Worm (Caenorhabditis elegans) whole organism, L4 larva: ENCODE results near the gene rsp-7.
A peak's percentile ranks its signal among the peaks of the same experiment; 100 is the strongest.

Experiments
- D1046.2 ChIP-seq: fragments of 200-800 bp; sonication (Bioruptor generic); IDR thresholded peaks from 2 replicates; pipeline ENCODE4 v1.3.6; 2022; ENCODE audit warnings: missing genetic modification characterization, missing compliant biosample characterization
- F37D6.2 ChIP-seq: sonication (generic microtip); optimal IDR thresholded peaks from 2 replicates; lab custom pipeline; 2016; ENCODE audit warnings: mild to moderate bottlenecking, missing genetic modification characterization, missing compliant biosample characterization
- F49E8.2 ChIP-seq: sonication (generic microtip); optimal IDR thresholded peaks from 2 replicates; lab custom pipeline; 2016; ENCODE audit warnings: missing compliant biosample characterization, mild to moderate bottlenecking, missing genetic modification characterization, borderline replicate concordance
- R02D3.7 ChIP-seq: fragments of 150-350 bp; sonication (generic microtip); optimal IDR thresholded peaks from 3 replicates; lab custom pipeline; 2014; ENCODE audit warnings: missing biosample characterization, missing genetic modification characterization
- Y105C5A.15 ChIP-seq: fragments of 200-800 bp; sonication (Bioruptor generic); IDR thresholded peaks from 2 replicates; pipeline ENCODE4 v1.3.6; 2022; ENCODE audit warnings: missing genetic modification characterization, missing compliant biosample characterization
- Y48G9A.11 ChIP-seq: fragments of 200-800 bp; sonication (Bioruptor generic); IDR thresholded peaks from 2 replicates; pipeline ENCODE4 v1.3.6; 2022; ENCODE audit warnings: missing genetic modification reagents, missing genetic modification characterization, missing compliant biosample characterization
- ZK337.2 ChIP-seq: fragments of 200-800 bp; sonication (Bioruptor generic); IDR thresholded peaks from 2 replicates; pipeline ENCODE4 v1.3.6; 2022; ENCODE audit warnings: missing genetic modification reagents, missing genetic modification characterization, missing compliant biosample characterization
- ZK546.5 ChIP-seq, 2 experiments: sonication (generic microtip); optimal IDR thresholded peaks; 2 replicates each; lab custom pipeline; 2017; ENCODE audit warnings: missing biosample characterization in 2 of 2, missing genetic modification characterization in 2 of 2
- aha-1 ChIP-seq: fragments of 150-350 bp; peaks from one replicate; lab custom pipeline; 2014; ENCODE audit warnings: missing biosample characterization, missing genetic modification characterization
- attf-4 ChIP-seq: sonication (generic microtip); optimal IDR thresholded peaks from 3 replicates; lab custom pipeline; 2017; ENCODE audit warnings: missing biosample characterization, missing genetic modification characterization
- ceh-20 ChIP-seq: fragments of 200-800 bp; sonication (Bioruptor generic); IDR thresholded peaks from 2 replicates; pipeline ENCODE4 v1.3.6; 2022; ENCODE audit warnings: missing genetic modification reagents, missing genetic modification characterization, missing compliant biosample characterization
- ceh-32 ChIP-seq: sonication (generic microtip); optimal IDR thresholded peaks from 2 replicates; lab custom pipeline; 2016; ENCODE audit warnings: mild to moderate bottlenecking, missing genetic modification characterization, missing compliant biosample characterization; ENCODE audit not compliant: poor library complexity
- ceh-44 ChIP-seq: fragments of 200-800 bp; sonication (Bioruptor generic); IDR thresholded peaks from 2 replicates; pipeline ENCODE4 v1.3.6; 2022; ENCODE audit warnings: missing genetic modification reagents, missing genetic modification characterization, missing compliant biosample characterization
- ceh-82 ChIP-seq: sonication (generic microtip); optimal IDR thresholded peaks from 2 replicates; lab custom pipeline; 2017; ENCODE audit warnings: missing biosample characterization, missing genetic modification characterization
- ces-1 ChIP-seq: fragments of 150-350 bp; sonication (generic microtip); optimal IDR thresholded peaks from 4 replicates; lab custom pipeline; 2014; ENCODE audit warnings: missing biosample characterization, missing genetic modification reagents, missing genetic modification characterization
- daf-16 ChIP-seq, 3 experiments: sonication (generic microtip); optimal IDR thresholded peaks; 2 replicates each; lab custom pipeline; 2016 to 2017; ENCODE audit warnings: missing genetic modification characterization in 3 of 3, missing genetic modification reagents in 3 of 3, mild to moderate bottlenecking in 2 of 3, missing compliant biosample characterization in 2 of 3, missing biosample characterization in 1 of 3, moderate library complexity in 1 of 3
- daf-19 ChIP-seq: fragments of 200-800 bp; sonication (Bioruptor generic); conservative IDR thresholded peaks from 2 replicates; pipeline ENCODE4 v1.3.6; 2022; ENCODE audit warnings: missing genetic modification characterization, missing compliant biosample characterization
- dmd-6 ChIP-seq: fragments of 200-800 bp; sonication (Bioruptor generic); IDR thresholded peaks from 2 replicates; pipeline ENCODE4 v1.3.6; 2022; ENCODE audit warnings: missing genetic modification reagents, missing genetic modification characterization, missing compliant biosample characterization
- dmd-8 ChIP-seq: fragments of 200-800 bp; sonication (Bioruptor generic); IDR thresholded peaks from 2 replicates; pipeline ENCODE4 v1.3.6; 2022; ENCODE audit warnings: missing genetic modification characterization, missing compliant biosample characterization
- duxl-1 ChIP-seq: sonication (generic microtip); optimal IDR thresholded peaks from 2 replicates; lab custom pipeline; 2016; ENCODE audit warnings: mild to moderate bottlenecking, missing genetic modification characterization, moderate library complexity, missing compliant biosample characterization; ENCODE audit not compliant: poor library complexity
- egl-27 ChIP-seq: sonication (generic microtip); optimal IDR thresholded peaks from 3 replicates; lab custom pipeline; 2017; ENCODE audit warnings: missing biosample characterization, missing genetic modification reagents, missing genetic modification characterization
- fkh-10 ChIP-seq: fragments of 150-350 bp; optimal IDR thresholded peaks from 2 replicates; lab custom pipeline; 2014; ENCODE audit warnings: missing biosample characterization, missing genetic modification reagents, missing genetic modification characterization
- fos-1 ChIP-seq: fragments of 150-350 bp; optimal IDR thresholded peaks from 2 replicates; lab custom pipeline; 2014; ENCODE audit warnings: missing biosample characterization, missing genetic modification characterization
- hlh-11 ChIP-seq: fragments of 200-800 bp; sonication (Bioruptor generic); optimal IDR thresholded peaks from 2 replicates; lab custom pipeline; 2018; ENCODE audit warnings: mild to moderate bottlenecking, missing genetic modification characterization, missing compliant biosample characterization
- jun-1 ChIP-seq: fragments of 150-350 bp; optimal IDR thresholded peaks from 2 replicates; lab custom pipeline; 2014; ENCODE audit warnings: missing biosample characterization, missing genetic modification reagents, missing genetic modification characterization
- lin-13 ChIP-seq: fragments of 150-350 bp; optimal IDR thresholded peaks from 2 replicates; lab custom pipeline; 2014; ENCODE audit warnings: missing biosample characterization, missing genetic modification reagents, missing genetic modification characterization
- lin-29 ChIP-seq: fragments of 200-800 bp; sonication (Bioruptor generic); IDR thresholded peaks from 2 replicates; pipeline ENCODE4 v1.3.6; 2022; ENCODE audit warnings: missing genetic modification reagents, missing genetic modification characterization, missing compliant biosample characterization
- lsy-2 ChIP-seq, 2 experiments: fragments of 150-350 bp in 1 of 2; sonication (generic microtip) in 1 of 2; optimal IDR thresholded peaks; 2 replicates each; lab custom pipeline; 2014 to 2017; ENCODE audit warnings: missing biosample characterization in 2 of 2, missing genetic modification characterization in 2 of 2
- mdl-1 ChIP-seq, 2 experiments: fragments of 150-350 bp in 1 of 2; sonication (generic microtip) in 1 of 2; optimal IDR thresholded peaks; 2 replicates each; lab custom pipeline; 2014 to 2017; ENCODE audit warnings: missing biosample characterization in 2 of 2, missing genetic modification characterization in 2 of 2
- mdt-29 ChIP-seq: fragments of 200-800 bp; sonication (Bioruptor generic); IDR thresholded peaks from 2 replicates; pipeline ENCODE4 v1.3.6; 2022; ENCODE audit warnings: missing genetic modification reagents, missing genetic modification characterization, missing compliant biosample characterization
- nhr-10 ChIP-seq: fragments of 150-350 bp; optimal IDR thresholded peaks from 2 replicates; lab custom pipeline; 2014; ENCODE audit warnings: missing biosample characterization, missing genetic modification characterization
- nhr-25 ChIP-seq: sonication (generic microtip); optimal IDR thresholded peaks from 2 replicates; lab custom pipeline; 2017; ENCODE audit warnings: missing genetic modification characterization, mild to moderate bottlenecking, missing compliant biosample characterization, antibody characterized with exemption, moderate library complexity, borderline replicate concordance; ENCODE audit not compliant: insufficient read depth
- nhr-48 ChIP-seq: sonication (generic microtip); optimal IDR thresholded peaks from 2 replicates; lab custom pipeline; 2016; ENCODE audit warnings: mild to moderate bottlenecking, missing genetic modification characterization, missing compliant biosample characterization
- nhr-77 ChIP-seq: fragments of 150-350 bp; optimal IDR thresholded peaks from 2 replicates; lab custom pipeline; 2014; ENCODE audit warnings: missing biosample characterization, missing genetic modification characterization
- php-3 ChIP-seq: fragments of 200-800 bp; sonication (Bioruptor generic); IDR thresholded peaks from 2 replicates; pipeline ENCODE4 v1.3.6; 2022; ENCODE audit warnings: missing genetic modification reagents, missing genetic modification characterization, missing compliant biosample characterization
- pqm-1 ChIP-seq: sonication (generic microtip); optimal IDR thresholded peaks from 2 replicates; lab custom pipeline; 2017; ENCODE audit warnings: missing biosample characterization, missing genetic modification characterization
- rbr-2 ChIP-seq: sonication (generic microtip); optimal IDR thresholded peaks from 2 replicates; lab custom pipeline; 2016; ENCODE audit warnings: missing genotype, missing genetic modification characterization, missing compliant biosample characterization
- snpc-1.2 ChIP-seq: fragments of 200-800 bp; sonication (Bioruptor generic); IDR thresholded peaks from 2 replicates; pipeline ENCODE4 v1.3.6; 2022; ENCODE audit warnings: missing genetic modification reagents, missing genetic modification characterization, missing compliant biosample characterization
- unc-130 ChIP-seq: sonication (generic microtip); optimal IDR thresholded peaks from 2 replicates; lab custom pipeline; 2016; ENCODE audit warnings: missing genetic modification reagents, missing genetic modification characterization, missing compliant biosample characterization
- unc-62 ChIP-seq, 3 experiments: fragments of 150-350 bp in 1 of 3; sonication (generic microtip); optimal IDR thresholded peaks in 2 of 3; peaks in 1 of 3; 1 replicate in 1 of 3; 2 replicates in 2 of 3; lab custom pipeline; 2014 to 2017; ENCODE audit warnings: missing biosample characterization in 3 of 3, missing genetic modification characterization in 3 of 3, missing genetic modification reagents in 3 of 3, missing genotype in 1 of 3
- vab-7 ChIP-seq: fragments of 200-800 bp; sonication (Bioruptor generic); IDR thresholded peaks from 2 replicates; pipeline ENCODE4 v1.3.6; 2022; ENCODE audit warnings: missing genetic modification reagents, missing genetic modification characterization, missing compliant biosample characterization
- zip-2 ChIP-seq: fragments of 150-350 bp; optimal IDR thresholded peaks from 2 replicates; lab custom pipeline; 2014; ENCODE audit warnings: missing biosample characterization, missing genetic modification characterization
- ztf-7 ChIP-seq: fragments of 150-350 bp; optimal IDR thresholded peaks from 2 replicates; lab custom pipeline; 2014; ENCODE audit warnings: missing biosample characterization, missing genetic modification characterization

rsp-7 gene

DNA sequence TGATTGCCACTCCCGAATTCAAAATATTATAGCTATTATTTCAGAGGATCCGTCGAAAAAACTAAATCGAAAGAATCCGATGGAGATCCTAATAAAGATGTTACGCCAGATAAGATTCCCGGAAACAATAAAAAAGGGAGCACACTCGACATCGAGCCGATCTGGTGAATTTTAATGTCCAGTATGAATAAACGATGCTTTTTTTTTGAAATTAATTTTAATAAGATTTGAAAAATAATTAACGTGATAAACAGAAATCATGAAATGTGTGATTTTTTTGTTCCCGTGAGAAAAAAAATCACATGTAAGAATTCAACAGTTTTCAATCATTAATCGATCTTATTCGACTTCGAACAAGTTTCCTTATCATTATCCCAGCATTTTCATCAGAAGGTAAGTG is 19.9 kb upstream of the rsp-7 start, which contains the start of gene M28.9:
Gene M28.9, plus strand, starts transcription at position 301 of the 400 bp plus-strand sequence.
- TF ChIP-seq php-3 (GFP tag; lab: Robert Waterston, UW) (no peak), unc-62 (GFP tag; optimal IDR thresholded peaks at IDR 0.05 in 1 of 2; lab: Kevin White, UChicago) (peak in 1 of 2 experiments; percentile 40), unc-62 (tag; optimal IDR thresholded peaks at IDR 0.05; lab: Kevin White, UChicago) (no peak)

DNA sequence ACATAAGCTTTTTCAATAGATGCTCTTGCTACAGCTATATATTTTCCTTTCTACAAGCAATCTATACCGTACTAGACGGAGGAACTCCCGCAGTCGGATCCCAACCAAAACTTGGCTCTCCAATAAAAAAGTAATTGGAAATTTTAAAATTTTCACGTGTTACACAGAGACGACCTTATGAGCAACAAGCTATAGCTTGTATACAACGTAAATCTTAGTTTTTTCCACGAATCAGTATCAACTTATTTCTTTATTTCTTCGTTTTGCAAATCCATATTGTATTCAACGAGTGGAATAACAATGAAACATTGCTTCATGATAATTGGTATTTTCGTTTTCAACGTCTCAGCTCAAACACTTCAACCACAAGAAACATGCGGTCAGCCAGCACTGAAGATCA is 15.6 kb upstream of the rsp-7 start, which contains the start of gene M28.4:
Gene M28.4, plus strand, starts transcription at position 301 of the 400 bp plus-strand sequence.
- TF ChIP-seq lin-29 (GFP tag; lab: Robert Waterston, UW) (no peak), pqm-1 (no peak), ceh-32 (tag; lab: Kevin White, UChicago) (no peak), duxl-1 (tag; lab: Kevin White, UChicago) (no peak), D1046.2 (no peak), rbr-2 (tag; lab: Kevin White, UChicago) (no peak), ztf-7 (tag; lab: Kevin White, UChicago) (no peak), zip-2 (tag; lab: Kevin White, UChicago) (no peak), lsy-2 (tag; optimal IDR thresholded peaks at IDR 0.05; lab: Kevin White, UChicago) (no peak), jun-1 (tag; lab: Kevin White, UChicago) (no peak), egl-27 (tag; lab: Kevin White, UChicago) (no peak), daf-16 (GFP tag; optimal IDR thresholded peaks at IDR 0.05; lab: Kevin White, UChicago) (no peak), daf-16 (tag; optimal IDR thresholded peaks at IDR 0.05; lab: Kevin White, UChicago) (no peak), dmd-6 (GFP tag; lab: Robert Waterston, UW) (no peak), nhr-48 (tag; lab: Kevin White, UChicago) (no peak), snpc-1.2 (GFP tag; lab: Robert Waterston, UW) (no peak), daf-19 (no peak)
- TF ChIP-seq, all 104 proteins: peak for 0

DNA sequence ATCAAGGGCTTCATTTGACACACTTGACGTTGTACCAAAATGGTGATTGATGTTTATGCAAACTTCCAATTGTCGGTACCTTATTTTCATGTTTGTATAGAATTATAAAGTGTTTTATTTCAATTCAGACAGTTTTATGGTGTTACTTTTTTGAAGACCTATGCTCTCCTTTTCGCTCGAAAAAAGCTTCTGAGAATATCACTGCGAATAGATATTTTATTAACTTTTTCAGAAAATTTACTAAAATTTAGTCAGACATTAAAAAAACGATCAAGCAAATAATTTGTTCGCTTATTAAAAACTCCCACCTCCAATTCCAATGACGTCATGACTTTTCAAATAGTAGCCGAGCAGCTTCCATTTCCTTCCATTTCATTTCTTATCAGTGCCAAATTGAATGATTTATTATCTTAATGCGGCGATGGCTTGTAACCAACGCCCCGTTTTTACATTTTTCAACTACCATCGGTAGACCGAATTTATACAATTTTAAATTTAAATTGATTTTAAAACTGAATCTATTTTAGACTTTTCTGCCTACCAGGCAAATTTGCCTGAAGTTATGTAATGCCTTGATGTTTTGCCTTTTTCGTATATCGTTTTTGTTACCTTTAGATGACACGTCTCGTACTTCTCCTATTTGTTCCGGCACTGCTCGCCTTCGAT is 12.0 kb upstream of the rsp-7 start, which contains the start of gene M28.10:
Gene M28.10, plus strand, starts transcription at position 616 of the 666 bp plus-strand sequence.
- TF ChIP-seq hlh-11 (tag; lab: Kevin White, UChicago) (peak; percentile 10), nhr-77 (no peak), php-3 (GFP tag; lab: Robert Waterston, UW) (no peak), attf-4 (tag; lab: Kevin White, UChicago) (no peak), pqm-1 (peak; percentile 15), aha-1 (tag; lab: Kevin White, UChicago) (no peak), unc-62 (GFP tag; optimal IDR thresholded peaks at IDR 0.05 in 1 of 2; lab: Kevin White, UChicago) (peak in 1 of 2 experiments; percentile 97), unc-62 (tag; optimal IDR thresholded peaks at IDR 0.05; lab: Kevin White, UChicago) (no peak), R02D3.7 (tag; lab: Kevin White, UChicago) (no peak)

DNA sequence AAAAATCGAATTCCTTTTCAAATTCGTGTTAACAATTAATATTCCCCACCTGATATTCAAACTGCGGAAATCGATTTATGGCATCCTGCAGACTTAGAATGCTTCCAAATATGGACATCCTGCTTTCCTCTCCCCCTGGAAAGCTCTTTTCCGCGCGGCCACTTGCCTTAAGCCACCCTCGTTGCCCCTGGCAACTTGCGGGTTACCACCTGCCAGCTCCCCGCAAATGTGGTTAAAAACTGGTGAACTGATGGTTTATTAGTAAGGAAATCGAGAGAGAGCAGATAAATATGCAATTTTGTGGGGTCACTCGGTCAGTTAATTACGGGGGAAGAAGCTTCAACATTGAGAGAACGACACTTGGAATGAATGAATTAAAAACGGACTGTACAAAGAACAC is 6.9 kb upstream of the rsp-7 start, which contains the start of gene nphp-1:
Gene nphp-1, minus strand, starts transcription at position 145 of the 400 bp plus-strand sequence.
- no peak for TF ChIP-seq ZK337.2 (GFP tag; lab: Robert Waterston, UW)
- TF ChIP-seq ZK546.5 (tag; optimal IDR thresholded peaks at IDR 0.05; lab: Kevin White, UChicago), result no peak
- TF ChIP-seq ces-1 (GFP tag; lab: Kevin White, UChicago), result no peak
- no peak for TF ChIP-seq F49E8.2 (tag; lab: Kevin White, UChicago)
- no peak for TF ChIP-seq hlh-11 (tag; lab: Kevin White, UChicago)
- TF ChIP-seq dmd-8 (GFP tag; lab: Robert Waterston, UW), result no peak
- no peak for TF ChIP-seq nhr-25 (tag; lab: Kevin White, UChicago)
- TF ChIP-seq unc-130 (GFP tag; lab: Kevin White, UChicago), result no peak
- no peak for TF ChIP-seq mdl-1 (tag; optimal IDR thresholded peaks at IDR 0.05; lab: Kevin White, UChicago)
- no peak for TF ChIP-seq lin-13
- TF ChIP-seq aha-1 (tag; lab: Kevin White, UChicago), result peak; percentile 1
- 0 out of 2 replicates have a peak, but pooled peaks have one; percentile 49 for TF ChIP-seq D1046.2
- TF ChIP-seq F37D6.2 (tag; lab: Kevin White, UChicago), result no peak
- no peak for TF ChIP-seq nhr-10 (tag; lab: Kevin White, UChicago)
- TF ChIP-seq ceh-82 (tag; lab: Kevin White, UChicago), result no peak
- no peak for TF ChIP-seq ceh-20 (GFP tag; lab: Robert Waterston, UW)
- no peak for TF ChIP-seq Y48G9A.11 (GFP tag; lab: Robert Waterston, UW)
- no peak for TF ChIP-seq mdt-29 (GFP tag; lab: Robert Waterston, UW)
- 0 out of 2 replicates have a peak, but pooled peaks have one; percentile 51 for TF ChIP-seq Y105C5A.15 (GFP tag; lab: Robert Waterston, UW)
- no peak for TF ChIP-seq fos-1 (tag; lab: Kevin White, UChicago)
- no peak for TF ChIP-seq fkh-10
- TF ChIP-seq vab-7 (GFP tag; lab: Robert Waterston, UW), result no peak
- no peak for TF ChIP-seq ceh-44 (GFP tag; lab: Robert Waterston, UW)
- no peak for TF ChIP-seq snpc-1.2 (GFP tag; lab: Robert Waterston, UW)
